Fruit fly (Drosophila melanogaster) whole organism, embryonic: ENCODE measurements around the gene ich.

Source experiments
- CG10267 ChIP-seq: fragments of 200-800 bp; sonication (Bioruptor generic); optimal IDR thresholded peaks from 2 replicates; lab custom pipeline; 2018; ENCODE audit warnings: missing biosample characterization, mild to moderate bottlenecking, missing genetic modification characterization, moderate library complexity
- CG11456 ChIP-seq: fragments of 200-800 bp; sonication (Bioruptor generic); IDR thresholded peaks from 3 replicates; pipeline ENCODE4 v1.3.6; 2022; ENCODE audit warnings: missing biosample characterization, missing genetic modification characterization
- CG11696 ChIP-seq: fragments of 200-800 bp; sonication (Bioruptor generic); IDR thresholded peaks from 2 replicates; pipeline ENCODE4 v1.3.6; 2022; ENCODE audit warnings: missing biosample characterization, missing genetic modification characterization
- CG12744 ChIP-seq: fragments of 200-800 bp; sonication (Bioruptor generic); optimal IDR thresholded peaks from 2 replicates; lab custom pipeline; 2016; ENCODE audit warnings: missing biosample characterization, missing genetic modification characterization
- CG13123 ChIP-seq: fragments of 200-800 bp; sonication (Bioruptor generic); optimal IDR thresholded peaks from 2 replicates; lab custom pipeline; 2016; ENCODE audit warnings: missing biosample characterization, missing genetic modification characterization
- CG17361 ChIP-seq: fragments of 200-800 bp; sonication (Bioruptor generic); IDR thresholded peaks from 3 replicates; pipeline ENCODE4 v1.3.6; 2022; ENCODE audit warnings: missing biosample characterization, missing genetic modification characterization
- CG17612 ChIP-seq: fragments of 200-800 bp; sonication (Bioruptor generic); IDR thresholded peaks from 2 replicates; pipeline ENCODE4 v1.3.6; 2022; ENCODE audit warnings: missing biosample characterization, missing genetic modification characterization
- CG2875 ChIP-seq: fragments of 200-800 bp; sonication (Bioruptor generic); optimal IDR thresholded peaks from 2 replicates; lab custom pipeline; 2017; ENCODE audit warnings: missing biosample characterization, mild to moderate bottlenecking, missing genetic modification characterization, missing genetic modification reagents
- CG2889 ChIP-seq: fragments of 200-800 bp; sonication (Bioruptor generic); IDR thresholded peaks from 3 replicates; pipeline ENCODE4 v1.3.6; 2022; ENCODE audit warnings: missing biosample characterization, missing genetic modification characterization
- CG3838 ChIP-seq: fragments of 200-800 bp; sonication (Bioruptor generic); optimal IDR thresholded peaks from 3 replicates; lab custom pipeline; 2016; ENCODE audit warnings: missing biosample characterization, missing genetic modification characterization
- CG3995 ChIP-seq: fragments of 200-800 bp; sonication (Bioruptor generic); optimal IDR thresholded peaks from 3 replicates; lab custom pipeline; 2016; ENCODE audit warnings: missing biosample characterization, missing genetic modification characterization
- CG42726 ChIP-seq: fragments of 200-800 bp; sonication (Bioruptor generic); IDR thresholded peaks from 2 replicates; pipeline ENCODE4 v1.3.6; 2022; ENCODE audit warnings: missing biosample characterization, missing genetic modification characterization; ENCODE audit not compliant: partially characterized antibody
- CG4424 ChIP-seq: fragments of 200-800 bp; sonication (Bioruptor generic); optimal IDR thresholded peaks from 3 replicates; lab custom pipeline; 2016; ENCODE audit warnings: missing biosample characterization, missing genetic modification characterization
- CG4617 ChIP-seq: fragments of 200-800 bp; sonication (Bioruptor generic); optimal IDR thresholded peaks from 3 replicates; lab custom pipeline; 2016; ENCODE audit warnings: missing biosample characterization, missing genetic modification characterization, borderline replicate concordance
- CG6272 ChIP-seq: fragments of 200-800 bp; sonication (Bioruptor generic); IDR thresholded peaks from 2 replicates; pipeline ENCODE4 v1.3.6; 2022; ENCODE audit warnings: missing biosample characterization, missing genetic modification characterization
- CG7357 ChIP-seq: fragments of 200-800 bp; sonication (Bioruptor generic); IDR thresholded peaks from 3 replicates; pipeline ENCODE4 v1.3.6; 2022; ENCODE audit warnings: missing biosample characterization, missing genetic modification characterization
- CG8281 ChIP-seq: fragments of 200-800 bp; sonication (Bioruptor generic); optimal IDR thresholded peaks from 2 replicates; lab custom pipeline; 2018; ENCODE audit warnings: missing biosample characterization, mild to moderate bottlenecking, missing genetic modification characterization, moderate library complexity
- CG8290 ChIP-seq, 3 experiments: fragments of 200-800 bp; sonication (Bioruptor generic); optimal IDR thresholded peaks; 2 replicates each; lab custom pipeline; 2016 to 2019; ENCODE audit warnings: missing biosample characterization in 3 of 3, missing genetic modification characterization in 3 of 3, mild to moderate bottlenecking in 2 of 3, moderate library complexity in 1 of 3
- D19B ChIP-seq: fragments of 200-800 bp; sonication (Bioruptor generic); optimal IDR thresholded peaks from 2 replicates; lab custom pipeline; 2017; ENCODE audit warnings: missing biosample characterization, mild to moderate bottlenecking, missing genetic modification characterization
- Fer3 ChIP-seq: fragments of 200-800 bp; sonication (Bioruptor generic); optimal IDR thresholded peaks from 2 replicates; lab custom pipeline; 2018; ENCODE audit warnings: missing biosample characterization, mild to moderate bottlenecking, missing genetic modification characterization, moderate library complexity
- GATAe ChIP-seq: fragments of 200-800 bp; sonication (Bioruptor generic); conservative IDR thresholded peaks from 2 replicates; pipeline ENCODE4 v1.3.6; 2022; ENCODE audit warnings: missing biosample characterization, missing genetic modification characterization
- HLH4C ChIP-seq: fragments of 200-800 bp; sonication (Bioruptor generic); IDR thresholded peaks from 3 replicates; pipeline ENCODE4 v1.3.6; 2022; ENCODE audit warnings: missing biosample characterization, missing genetic modification characterization; ENCODE audit not compliant: partially characterized antibody
- HmgD ChIP-seq: fragments of 200-800 bp; sonication (Bioruptor generic); optimal IDR thresholded peaks from 3 replicates; lab custom pipeline; 2016; ENCODE audit warnings: missing biosample characterization, missing genetic modification characterization
- HmgZ ChIP-seq: fragments of 200-800 bp; sonication (Bioruptor generic); optimal IDR thresholded peaks from 2 replicates; lab custom pipeline; 2018; ENCODE audit warnings: missing biosample characterization, mild to moderate bottlenecking, missing genetic modification characterization
- Lim3 ChIP-seq: fragments of 200-800 bp; sonication (Bioruptor generic); IDR thresholded peaks from 2 replicates; pipeline ENCODE4 v1.3.6; 2022; ENCODE audit warnings: missing biosample characterization, missing genetic modification characterization
- Optix ChIP-seq: fragments of 200-800 bp; sonication (Bioruptor generic); IDR thresholded peaks from 3 replicates; pipeline ENCODE4 v1.3.6; 2022; ENCODE audit warnings: missing biosample characterization, missing genetic modification characterization
- Sin3A ChIP-seq: fragments of >200 bp; optimal IDR thresholded peaks from 2 replicates; lab custom pipeline; 2018
- TFAM ChIP-seq: fragments of 200-800 bp; sonication (Bioruptor generic); optimal IDR thresholded peaks from 2 replicates; lab custom pipeline; 2017; ENCODE audit warnings: missing biosample characterization, missing genetic modification characterization, inconsistent platforms
- ab ChIP-seq: fragments of 200-800 bp; sonication (Bioruptor generic); optimal IDR thresholded peaks from 2 replicates; lab custom pipeline; 2016; ENCODE audit warnings: missing biosample characterization, missing genetic modification characterization
- btn ChIP-seq: fragments of 200-800 bp; sonication (Bioruptor generic); optimal IDR thresholded peaks from 2 replicates; lab custom pipeline; 2016; ENCODE audit warnings: missing biosample characterization, missing genetic modification characterization
- cad ChIP-seq: fragments of >200 bp; optimal IDR thresholded peaks from 2 replicates; lab custom pipeline; 2017; ENCODE audit warnings: missing biosample characterization, missing genetic modification characterization
- croc ChIP-seq: fragments of 200-800 bp; sonication (Bioruptor generic); conservative IDR thresholded peaks from 3 replicates; pipeline ENCODE4 v1.3.6; 2022; ENCODE audit warnings: missing biosample characterization, missing genetic modification characterization
- dati ChIP-seq: fragments of 200-800 bp; sonication (Bioruptor generic); IDR thresholded peaks from 2 replicates; pipeline ENCODE4 v1.3.6; 2022; ENCODE audit warnings: missing biosample characterization, missing genetic modification characterization
- dpn ChIP-seq, 2 experiments: fragments of 200-800 bp; sonication (Bioruptor generic); optimal IDR thresholded peaks; 3 replicates each; lab custom pipeline; 2016; ENCODE audit warnings: missing biosample characterization in 2 of 2, missing genetic modification characterization in 2 of 2
- eve ChIP-seq, 2 experiments: fragments of >200 bp; optimal IDR thresholded peaks; 2 replicates each; lab custom pipeline; 2017; ENCODE audit warnings: missing biosample characterization in 2 of 2, missing genetic modification characterization in 2 of 2
- gsb ChIP-seq: fragments of 200-800 bp; sonication (Bioruptor generic); IDR thresholded peaks from 2 replicates; pipeline ENCODE4 v1.3.6; 2022; ENCODE audit warnings: missing biosample characterization, missing genetic modification characterization
- jing ChIP-seq: fragments of 200-800 bp; sonication (Bioruptor generic); optimal IDR thresholded peaks from 2 replicates; lab custom pipeline; 2018; ENCODE audit warnings: missing biosample characterization, mild to moderate bottlenecking, missing genetic modification characterization
- jumu ChIP-seq: fragments of 200-800 bp; sonication (Bioruptor generic); optimal IDR thresholded peaks from 3 replicates; lab custom pipeline; 2016; ENCODE audit warnings: missing biosample characterization, missing genetic modification characterization
- kay ChIP-seq: fragments of 200-800 bp; sonication (Bioruptor generic); optimal IDR thresholded peaks from 2 replicates; lab custom pipeline; 2016; ENCODE audit warnings: missing biosample characterization, missing genetic modification characterization
- lmd ChIP-seq: fragments of 200-800 bp; sonication (Bioruptor generic); IDR thresholded peaks from 2 replicates; pipeline ENCODE4 v1.3.6; 2022; ENCODE audit warnings: missing biosample characterization, missing genetic modification characterization
- mld ChIP-seq: fragments of 200-800 bp; sonication (Bioruptor generic); IDR thresholded peaks from 3 replicates; pipeline ENCODE4 v1.3.6; 2022; ENCODE audit warnings: missing biosample characterization, missing genetic modification characterization; ENCODE audit not compliant: partially characterized antibody
- otp ChIP-seq: fragments of 200-800 bp; sonication (Bioruptor generic); IDR thresholded peaks from 3 replicates; pipeline ENCODE4, ENCODE4 v1.3.6; 2022; ENCODE audit warnings: missing biosample characterization, missing genetic modification characterization
- p53 ChIP-seq: fragments of 200-800 bp; sonication (Bioruptor generic); optimal IDR thresholded peaks from 2 replicates; lab custom pipeline; 2016; ENCODE audit warnings: missing biosample characterization, missing genetic modification characterization
- pros ChIP-seq: fragments of 200-800 bp; sonication (Bioruptor generic); optimal IDR thresholded peaks from 3 replicates; lab custom pipeline; 2019; ENCODE audit warnings: missing biosample characterization, mild to moderate bottlenecking, missing genetic modification characterization, moderate library complexity
- sisA ChIP-seq: fragments of 200-800 bp; sonication (Bioruptor generic); IDR thresholded peaks from 2 replicates; pipeline ENCODE4 v1.3.6; 2022; ENCODE audit warnings: missing biosample characterization, missing genetic modification characterization
- sob ChIP-seq: fragments of 200-800 bp; sonication (Bioruptor generic); IDR thresholded peaks from 2 replicates; pipeline ENCODE4 v1.3.6; 2022; ENCODE audit warnings: missing biosample characterization, missing genetic modification characterization
- ssp ChIP-seq: fragments of 200-800 bp; sonication (Bioruptor generic); IDR thresholded peaks from 2 replicates; pipeline ENCODE4 v1.3.6; 2022; ENCODE audit warnings: missing biosample characterization, missing genetic modification characterization
- unc-4 ChIP-seq: fragments of 200-800 bp; sonication (Bioruptor generic); IDR thresholded peaks from 2 replicates; pipeline ENCODE4 v1.3.6; 2022; ENCODE audit warnings: missing biosample characterization, missing genetic modification characterization; ENCODE audit not compliant: partially characterized antibody
- vfl ChIP-seq: fragments of 200-800 bp; sonication (Bioruptor generic); optimal IDR thresholded peaks from 2 replicates; lab custom pipeline; 2016; ENCODE audit warnings: missing biosample characterization, missing genetic modification characterization
- zf30C ChIP-seq: fragments of 200-800 bp; sonication (Bioruptor generic); optimal IDR thresholded peaks from 3 replicates; lab custom pipeline; 2018; ENCODE audit warnings: missing biosample characterization, mild to moderate bottlenecking, missing genetic modification characterization

ich gene

dm6 chr3R:8954515-8955358 is 8.1 kb downstream of the ich start (continued):
- TF ChIP-seq btn (GFP tag; lab: Kevin White, UChicago) (no peak), CG8281 (peak; percentile 14), ab (GFP tag; lab: Kevin White, UChicago) (no peak), mld (GFP tag; lab: Robert Waterston, UW) (no peak), CG42726 (GFP tag; lab: Robert Waterston, UW) (no peak), CG17361 (peak; percentile 87), CG3838 (no peak), p53 (GFP tag; lab: Kevin White, UChicago) (no peak), CG17612 (GFP tag; lab: Robert Waterston, UW) (no peak), zf30C (GFP tag; lab: Kevin White, UChicago) (peak; percentile 50), sob (no peak), CG4424 (GFP tag; lab: Kevin White, UChicago) (peak; percentile 58), otp (GFP tag; lab: Robert Waterston, UW) (no peak), Lim3 (GFP tag; lab: Robert Waterston, UW) (no peak), dpn (GFP tag; optimal IDR thresholded peaks at IDR 0.05; lab: Kevin White, UChicago) (no peak), kay (no peak), CG11456 (no peak), D19B (GFP tag; lab: Kevin White, UChicago) (no peak), CG11696 (no peak), unc-4 (GFP tag; lab: Robert Waterston, UW) (no peak), CG2889 (GFP tag; lab: Robert Waterston, UW) (no peak), CG10267 (tag; lab: Kevin White, UChicago) (peak; percentile 77), jing (GFP tag; lab: Kevin White, UChicago) (no peak), sisA (GFP tag; lab: Robert Waterston, UW) (peak; percentile 37; the same call in 1 of the 2 replicates), CG3995 (GFP tag; lab: Kevin White, UChicago) (no peak), HmgZ (tag; lab: Kevin White, UChicago) (no peak), CG2875 (peak; percentile 4), lmd (GFP tag; lab: Robert Waterston, UW) (no peak; the same call in 1 of the 2 replicates), Fer3 (tag; lab: Kevin White, UChicago) (peak; percentile 4), Optix (GFP tag; lab: Robert Waterston, UW) (no peak), ssp (no peak), CG6272 (no peak), CG4617 (GFP tag; lab: Kevin White, UChicago) (no peak), eve (GFP tag; optimal IDR thresholded peaks at IDR 0.05; lab: Kevin White, UChicago) (peak in 1 of 2 experiments; percentile 48), croc (GFP tag; lab: Robert Waterston, UW) (peak; percentile 39), gsb (GFP tag; lab: Robert Waterston, UW) (no peak), GATAe (GFP tag; lab: Robert Waterston, UW) (no peak), jumu (GFP tag; lab: Kevin White, UChicago) (no peak), pros (GFP tag; lab: Kevin White, UChicago) (peak; percentile 50), CG8290 (GFP tag; optimal IDR thresholded peaks at IDR 0.05; lab: Kevin White, UChicago) (no peak), CG8290 (tag; optimal IDR thresholded peaks at IDR 0.05; lab: Kevin White, UChicago) (no peak), vfl (GFP tag; lab: Kevin White, UChicago) (no peak), CG7357 (GFP tag; lab: Robert Waterston, UW) (no peak), cad (GFP tag; lab: Kevin White, UChicago) (no peak), HmgD (GFP tag; lab: Kevin White, UChicago) (no peak), dati (no peak), CG13123 (GFP tag; lab: Kevin White, UChicago) (no peak), HLH4C (GFP tag; lab: Robert Waterston, UW) (no peak), Sin3A (lab: Kevin White, UChicago) (no peak), CG12744 (GFP tag; lab: Kevin White, UChicago) (no peak), TFAM (no peak)
